Worm (Caenorhabditis elegans) whole organism, L3 larva: ENCODE data around the gene skpo-3.

Source experiments
- R02D3.7 ChIP-seq: fragments of 150-350 bp; optimal IDR thresholded peaks from 2 replicates; lab custom pipeline; 2014; ENCODE audit warnings: missing biosample characterization, missing genetic modification characterization
- ama-1 ChIP-seq: fragments of 150-350 bp; optimal IDR thresholded peaks from 2 replicates; lab custom pipeline; 2018
- ceh-82 ChIP-seq: fragments of 150-350 bp; optimal IDR thresholded peaks from 2 replicates; lab custom pipeline; 2014; ENCODE audit warnings: missing biosample characterization, missing genetic modification characterization
- elt-2 ChIP-seq: sonication (generic microtip); optimal IDR thresholded peaks from 2 replicates; lab custom pipeline; 2016; ENCODE audit warnings: missing genetic modification reagents, mild to moderate bottlenecking, missing genetic modification characterization, missing compliant biosample characterization
- lin-15B ChIP-seq: fragments of 150-350 bp; optimal IDR thresholded peaks from 2 replicates; lab custom pipeline; 2014; ENCODE audit warnings: missing biosample characterization, missing genetic modification characterization
- nfya-1 ChIP-seq: sonication (generic microtip); optimal IDR thresholded peaks from 2 replicates; lab custom pipeline; 2017; ENCODE audit warnings: missing genetic modification characterization, mild to moderate bottlenecking, missing compliant biosample characterization, antibody characterized with exemption, moderate library complexity; ENCODE audit not compliant: insufficient read depth
- nhr-237 ChIP-seq: fragments of 150-350 bp; optimal IDR thresholded peaks from 2 replicates; lab custom pipeline; 2014; ENCODE audit warnings: missing biosample characterization, missing genetic modification characterization
- nhr-28 ChIP-seq: fragments of 150-350 bp; optimal IDR thresholded peaks from 2 replicates; lab custom pipeline; 2014; ENCODE audit warnings: missing biosample characterization, missing genetic modification characterization
- nhr-67 ChIP-seq: fragments of 150-350 bp; optimal IDR thresholded peaks from 2 replicates; lab custom pipeline; 2014; ENCODE audit warnings: missing biosample characterization, missing genetic modification characterization
- nhr-76 ChIP-seq: fragments of 150-350 bp; sonication (generic microtip); optimal IDR thresholded peaks from 5 replicates; lab custom pipeline; 2014; ENCODE audit warnings: missing biosample characterization, missing genetic modification characterization
- skn-1 ChIP-seq: fragments of 150-350 bp; optimal IDR thresholded peaks from 2 replicates; lab custom pipeline; 2014; ENCODE audit warnings: missing biosample characterization, missing genetic modification characterization
- snpc-4 ChIP-seq: fragments of 150-350 bp; optimal IDR thresholded peaks from 2 replicates; lab custom pipeline; 2014; ENCODE audit warnings: missing biosample characterization, missing genetic modification characterization
- zag-1 ChIP-seq: fragments of 150-350 bp; optimal IDR thresholded peaks from 2 replicates; lab custom pipeline; 2014; ENCODE audit warnings: missing biosample characterization, missing genetic modification characterization

ce11 chrII:7230684-7231083 is 15.0 kb upstream of the skpo-3 start:
- no peak for TF ChIP-seq skn-1 (tag; lab: Kevin White, UChicago)
- TF ChIP-seq lin-15B (tag; lab: Kevin White, UChicago), result no peak
- TF ChIP-seq nhr-28 (tag; lab: Kevin White, UChicago), result no peak
- TF ChIP-seq zag-1 (tag; lab: Kevin White, UChicago), result no peak
- TF ChIP-seq R02D3.7 (tag; lab: Kevin White, UChicago), result no peak
- TF ChIP-seq nhr-237 (tag; lab: Kevin White, UChicago), result no peak
- TF ChIP-seq ceh-82 (tag; lab: Kevin White, UChicago), result no peak
- peak; percentile 58 for TF ChIP-seq ama-1
- no peak for TF ChIP-seq nhr-76 (tag; lab: Kevin White, UChicago)
- no peak for TF ChIP-seq snpc-4 (tag; lab: Kevin White, UChicago)
- TF ChIP-seq nfya-1 (tag; lab: Kevin White, UChicago), result no peak
- no peak for TF ChIP-seq elt-2 (tag; lab: Kevin White, UChicago)
- no peak for TF ChIP-seq nhr-67 (tag; lab: Kevin White, UChicago)
